Fruit fly (Drosophila melanogaster): Measurements from ENCODE around the gene yellow-c.

Gene yellow-c

dm6 chr2L:14997370-14997769 lies 37.8 kb upstream of the yellow-c start, which contains the start of gene mol (continued):
- TF ChIP-seq fd3F (GFP tag; optimal IDR thresholded peaks at IDR 0.05) (no peak), CTCF (GFP tag; optimal IDR thresholded peaks at IDR 0.05) (no peak), stc (GFP tag; IDR thresholded peaks at IDR 0.05) (no peak), Trl (optimal IDR thresholded peaks at IDR 0.05) (peak; percentile 50 to 59), Trl (GFP tag; optimal IDR thresholded peaks at IDR 0.05) (peak; percentile 6), so (GFP tag; IDR thresholded peaks at IDR 0.05) (no peak), Myb (GFP tag; optimal IDR thresholded peaks at IDR 0.05) (no peak), slou (GFP tag; optimal IDR thresholded peaks at IDR 0.05) (no peak), E2f1 (GFP tag; IDR thresholded peaks at IDR 0.05) (no peak), Side (GFP tag; optimal IDR thresholded peaks at IDR 0.05) (no peak), pfk (GFP tag; optimal IDR thresholded peaks at IDR 0.05) (no peak), CG10267 (tag; optimal IDR thresholded peaks at IDR 0.05) (no peak), D (optimal IDR thresholded peaks at IDR 0.05) (no peak), D (GFP tag; optimal IDR thresholded peaks at IDR 0.05) (no peak), CG15601 (tag; optimal IDR thresholded peaks at IDR 0.05) (no peak), scrt (GFP tag; optimal IDR thresholded peaks at IDR 0.05) (no peak), CG10431 (GFP tag; optimal IDR thresholded peaks at IDR 0.05) (no peak), dati (GFP tag; IDR thresholded peaks at IDR 0.05) (no peak), hkb (optimal IDR thresholded peaks at IDR 0.05) (no peak), hkb (GFP tag; IDR thresholded peaks at IDR 0.05) (no peak), lab (GFP tag; optimal IDR thresholded peaks at IDR 0.05) (peak; percentile 15), Fer1 (GFP tag; optimal IDR thresholded peaks at IDR 0.05) (no peak), CG11456 (GFP tag; IDR thresholded peaks at IDR 0.05) (no peak), pb (GFP tag; optimal IDR thresholded peaks at IDR 0.05) (no peak), Hsf (GFP tag; optimal IDR thresholded peaks at IDR 0.05) (no peak), CG3281 (GFP tag; optimal IDR thresholded peaks at IDR 0.05) (no peak), CG17328 (GFP tag; IDR thresholded peaks at IDR 0.05) (no peak), Camta (GFP tag; optimal IDR thresholded peaks at IDR 0.05) (no peak), chm (GFP tag; IDR thresholded peaks at IDR 0.05) (no peak; the same call in 1 of the 2 replicates), bbx (GFP tag; IDR thresholded peaks at IDR 0.05; ENCODE audit: partially characterized antibody) (peak; percentile 26; the same call in 1 of the 2 replicates), B-H1 (GFP tag; IDR thresholded peaks at IDR 0.05) (no peak), Xrp1 (GFP tag; IDR thresholded peaks at IDR 0.05) (no peak), CG1602 (GFP tag; optimal IDR thresholded peaks at IDR 0.05) (no peak), CG2199 (GFP tag; IDR thresholded peaks at IDR 0.05) (no peak), sr (GFP tag; IDR thresholded peaks at IDR 0.05) (no peak), oc (tag; optimal IDR thresholded peaks at IDR 0.05) (peak; percentile 17), nom (GFP tag; optimal IDR thresholded peaks at IDR 0.05) (peak; percentile 58), sima (GFP tag; optimal IDR thresholded peaks at IDR 0.05) (no peak), Hmx (GFP tag; optimal IDR thresholded peaks at IDR 0.05) (no peak), jigr1 (GFP tag; IDR thresholded peaks at IDR 0.05) (no peak), CG6689 (GFP tag; IDR thresholded peaks at IDR 0.05) (no peak), unc-4 (GFP tag; IDR thresholded peaks at IDR 0.05; ENCODE audit: partially characterized antibody) (no peak)

dm6 chr2L:15000360-15000759 lies 34.8 kb upstream of the yellow-c start:
- TF ChIP-seq vvl (GFP tag; IDR thresholded peaks at IDR 0.05) (0 out of 2 replicates have a peak, but pooled peaks have one; percentile 20), Ets65A (GFP tag) (peak; percentile 3), rib (GFP tag; IDR thresholded peaks at IDR 0.05) (0 out of 2 replicates have a peak, but pooled peaks have one; percentile 18), CG9727 (GFP tag; optimal IDR thresholded peaks at IDR 0.05) (no peak), sd (tag; optimal IDR thresholded peaks at IDR 0.05) (peak; percentile 78), Atf6 (GFP tag; IDR thresholded peaks at IDR 0.05) (no peak), CG7372 (GFP tag; IDR thresholded peaks at IDR 0.05) (0 out of 2 replicates have a peak, but pooled peaks have one; percentile 15), chinmo (GFP tag; IDR thresholded peaks at IDR 0.05; ENCODE audit: partially characterized antibody) (0 out of 4 replicates have a peak, but pooled peaks have one; percentile 67)

Data from whole organism, embryonic.